Worm (Caenorhabditis elegans) whole organism, L4 larva: ENCODE results near the gene spp-8.

Experiments used
- F49E8.2 ChIP-seq: sonication (generic microtip); optimal IDR thresholded peaks from 2 replicates; lab custom pipeline; 2016; ENCODE audit warnings: missing compliant biosample characterization, mild to moderate bottlenecking, missing genetic modification characterization, borderline replicate concordance
- Y48G9A.11 ChIP-seq: fragments of 200-800 bp; sonication (Bioruptor generic); IDR thresholded peaks from 2 replicates; pipeline ENCODE4 v1.3.6; 2022; ENCODE audit warnings: missing genetic modification reagents, missing genetic modification characterization, missing compliant biosample characterization
- Y5F2A.4 ChIP-seq: fragments of 200-800 bp; sonication (Bioruptor generic); optimal IDR thresholded peaks from 2 replicates; lab custom pipeline; 2018; ENCODE audit warnings: mild to moderate bottlenecking, missing genetic modification characterization, missing compliant biosample characterization
- ZK337.2 ChIP-seq: fragments of 200-800 bp; sonication (Bioruptor generic); IDR thresholded peaks from 2 replicates; pipeline ENCODE4 v1.3.6; 2022; ENCODE audit warnings: missing genetic modification reagents, missing genetic modification characterization, missing compliant biosample characterization
- ZK546.5 ChIP-seq, 2 experiments: sonication (generic microtip); optimal IDR thresholded peaks; 2 replicates each; lab custom pipeline; 2017; ENCODE audit warnings: missing biosample characterization in 2 of 2, missing genetic modification characterization in 2 of 2
- aha-1 ChIP-seq: fragments of 150-350 bp; peaks from one replicate; lab custom pipeline; 2014; ENCODE audit warnings: missing biosample characterization, missing genetic modification characterization
- ceh-20 ChIP-seq: fragments of 200-800 bp; sonication (Bioruptor generic); IDR thresholded peaks from 2 replicates; pipeline ENCODE4 v1.3.6; 2022; ENCODE audit warnings: missing genetic modification reagents, missing genetic modification characterization, missing compliant biosample characterization
- ceh-32 ChIP-seq: sonication (generic microtip); optimal IDR thresholded peaks from 2 replicates; lab custom pipeline; 2016; ENCODE audit warnings: mild to moderate bottlenecking, missing genetic modification characterization, missing compliant biosample characterization; ENCODE audit not compliant: poor library complexity
- ceh-62 ChIP-seq: sonication (generic microtip); optimal IDR thresholded peaks from 2 replicates; lab custom pipeline; 2017; ENCODE audit warnings: missing biosample characterization, missing genetic modification characterization
- daf-19 ChIP-seq: fragments of 200-800 bp; sonication (Bioruptor generic); conservative IDR thresholded peaks from 2 replicates; pipeline ENCODE4 v1.3.6; 2022; ENCODE audit warnings: missing genetic modification characterization, missing compliant biosample characterization
- dmd-6 ChIP-seq: fragments of 200-800 bp; sonication (Bioruptor generic); IDR thresholded peaks from 2 replicates; pipeline ENCODE4 v1.3.6; 2022; ENCODE audit warnings: missing genetic modification reagents, missing genetic modification characterization, missing compliant biosample characterization
- dpl-1 ChIP-seq: fragments of 150-350 bp; optimal IDR thresholded peaks from 2 replicates; lab custom pipeline; 2014; ENCODE audit warnings: missing biosample characterization, missing genetic modification reagents, missing genetic modification characterization
- egl-27 ChIP-seq: sonication (generic microtip); optimal IDR thresholded peaks from 3 replicates; lab custom pipeline; 2017; ENCODE audit warnings: missing biosample characterization, missing genetic modification reagents, missing genetic modification characterization
- fos-1 ChIP-seq: fragments of 150-350 bp; optimal IDR thresholded peaks from 2 replicates; lab custom pipeline; 2014; ENCODE audit warnings: missing biosample characterization, missing genetic modification characterization
- hlh-11 ChIP-seq: fragments of 200-800 bp; sonication (Bioruptor generic); optimal IDR thresholded peaks from 2 replicates; lab custom pipeline; 2018; ENCODE audit warnings: mild to moderate bottlenecking, missing genetic modification characterization, missing compliant biosample characterization
- hlh-30 ChIP-seq: sonication (generic microtip); optimal IDR thresholded peaks from 2 replicates; lab custom pipeline; 2017; ENCODE audit warnings: antibody characterized with exemption, mild to moderate bottlenecking, missing genetic modification characterization, missing compliant biosample characterization; ENCODE audit not compliant: insufficient read depth
- lin-1 ChIP-seq: fragments of 200-800 bp; sonication (Bioruptor generic); IDR thresholded peaks from 2 replicates; pipeline ENCODE4 v1.3.6; 2022; ENCODE audit warnings: missing genetic modification reagents, missing genetic modification characterization, missing compliant biosample characterization
- lin-15B ChIP-seq: fragments of 150-350 bp; sonication (generic microtip); optimal IDR thresholded peaks from 3 replicates; lab custom pipeline; 2014; ENCODE audit warnings: missing biosample characterization, missing genetic modification characterization
- lin-39 ChIP-seq: fragments of 150-350 bp; optimal IDR thresholded peaks from 2 replicates; lab custom pipeline; 2014; ENCODE audit warnings: missing biosample characterization, missing genetic modification reagents, missing genetic modification characterization
- mdl-1 ChIP-seq, 2 experiments: fragments of 150-350 bp in 1 of 2; sonication (generic microtip) in 1 of 2; optimal IDR thresholded peaks; 2 replicates each; lab custom pipeline; 2014 to 2017; ENCODE audit warnings: missing biosample characterization in 2 of 2, missing genetic modification characterization in 2 of 2
- mxl-2 ChIP-seq: fragments of 200-800 bp; sonication (Bioruptor generic); conservative IDR thresholded peaks from 2 replicates; pipeline ENCODE4 v1.3.6; 2022; ENCODE audit warnings: missing genetic modification reagents, missing genetic modification characterization, missing compliant biosample characterization
- mxl-3 ChIP-seq: fragments of 200-800 bp; sonication (Bioruptor generic); optimal IDR thresholded peaks from 2 replicates; lab custom pipeline; 2018; ENCODE audit warnings: mild to moderate bottlenecking, missing genetic modification characterization, missing compliant biosample characterization
- nhr-10 ChIP-seq: fragments of 150-350 bp; optimal IDR thresholded peaks from 2 replicates; lab custom pipeline; 2014; ENCODE audit warnings: missing biosample characterization, missing genetic modification characterization
- nhr-28 ChIP-seq: fragments of 150-350 bp; optimal IDR thresholded peaks from 2 replicates; lab custom pipeline; 2014; ENCODE audit warnings: missing biosample characterization, missing genetic modification characterization
- nhr-41 ChIP-seq: fragments of 200-800 bp; sonication (Bioruptor generic); IDR thresholded peaks from 2 replicates; pipeline ENCODE4 v1.3.6; 2022; ENCODE audit warnings: missing genetic modification reagents, missing genetic modification characterization, missing compliant biosample characterization
- nhr-42 ChIP-seq: fragments of 200-800 bp; sonication (Bioruptor generic); IDR thresholded peaks from 2 replicates; pipeline ENCODE4 v1.3.6; 2022; ENCODE audit warnings: missing genetic modification characterization, missing compliant biosample characterization
- nhr-77 ChIP-seq: fragments of 150-350 bp; optimal IDR thresholded peaks from 2 replicates; lab custom pipeline; 2014; ENCODE audit warnings: missing biosample characterization, missing genetic modification characterization
- php-3 ChIP-seq: fragments of 200-800 bp; sonication (Bioruptor generic); IDR thresholded peaks from 2 replicates; pipeline ENCODE4 v1.3.6; 2022; ENCODE audit warnings: missing genetic modification reagents, missing genetic modification characterization, missing compliant biosample characterization
- snpc-1.2 ChIP-seq: fragments of 200-800 bp; sonication (Bioruptor generic); IDR thresholded peaks from 2 replicates; pipeline ENCODE4 v1.3.6; 2022; ENCODE audit warnings: missing genetic modification reagents, missing genetic modification characterization, missing compliant biosample characterization
- tag-97 ChIP-seq: fragments of 200-800 bp; sonication (Bioruptor generic); IDR thresholded peaks from 2 replicates; pipeline ENCODE4 v1.3.6; 2022; ENCODE audit warnings: missing genetic modification characterization, missing compliant biosample characterization
- tra-1 ChIP-seq: fragments of 200-800 bp; sonication (Bioruptor generic); IDR thresholded peaks from 2 replicates; pipeline ENCODE4 v1.3.6; 2022; ENCODE audit warnings: missing genetic modification reagents, missing genetic modification characterization, missing compliant biosample characterization
- unc-62 ChIP-seq, 3 experiments: fragments of 150-350 bp in 1 of 3; sonication (generic microtip); optimal IDR thresholded peaks in 2 of 3; peaks in 1 of 3; 1 replicate in 1 of 3; 2 replicates in 2 of 3; lab custom pipeline; 2014 to 2017; ENCODE audit warnings: missing biosample characterization in 3 of 3, missing genetic modification characterization in 3 of 3, missing genetic modification reagents in 3 of 3, missing genotype in 1 of 3
- ztf-7 ChIP-seq: fragments of 150-350 bp; optimal IDR thresholded peaks from 2 replicates; lab custom pipeline; 2014; ENCODE audit warnings: missing biosample characterization, missing genetic modification characterization

The spp-8 gene

DNA sequence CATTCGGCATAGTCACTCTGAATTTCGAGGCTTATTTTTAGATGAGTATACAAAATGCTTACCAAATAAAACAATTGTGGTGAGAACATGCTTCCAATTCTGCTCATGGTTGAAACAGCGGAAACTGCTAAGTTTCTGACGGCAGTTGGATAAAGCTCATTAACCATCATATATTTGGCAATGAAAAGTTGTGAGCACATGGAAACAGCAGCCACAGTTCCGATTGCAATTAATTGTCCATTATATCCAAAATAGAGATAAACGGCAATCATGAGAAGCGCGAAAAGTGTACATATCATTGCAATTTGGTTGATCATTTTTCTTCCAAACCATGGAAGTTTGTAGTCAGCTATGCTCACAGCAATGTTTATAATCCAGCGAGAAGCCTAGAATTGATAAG, 20.3 kb upstream of the spp-8 start:
- TF ChIP-seq unc-62 (GFP tag; optimal IDR thresholded peaks at IDR 0.05 in 1 of 2; lab: Kevin White, UChicago) (peak in 1 of 2 experiments; percentile 96), unc-62 (tag; optimal IDR thresholded peaks at IDR 0.05; lab: Kevin White, UChicago) (no peak), ceh-32 (no peak), tra-1 (GFP tag; lab: Robert Waterston, UW) (no peak), F49E8.2 (tag; lab: Kevin White, UChicago) (no peak), Y48G9A.11 (GFP tag; lab: Robert Waterston, UW) (no peak)
- TF ChIP-seq, all 104 proteins: peak for 1

DNA sequence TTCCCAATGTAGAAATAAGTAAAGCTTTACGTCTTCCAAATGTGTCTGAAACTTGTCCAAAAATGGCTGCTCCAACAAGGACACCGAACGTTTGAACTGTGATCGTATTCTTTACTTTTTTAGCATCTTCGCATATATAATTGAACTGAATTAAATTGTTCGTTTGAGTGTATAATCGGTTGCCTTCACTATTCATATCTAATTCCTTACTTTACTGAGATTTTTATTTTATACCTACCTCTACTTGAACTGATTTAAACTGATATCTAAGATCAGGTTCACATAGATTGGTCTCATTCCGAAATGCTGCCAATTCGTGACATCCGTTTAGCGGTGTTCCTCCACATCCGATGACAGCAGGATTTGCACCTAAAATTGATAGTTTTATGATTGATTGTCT, 19.1 kb upstream of the spp-8 start:
- TF ChIP-seq snpc-1.2 (GFP tag; lab: Robert Waterston, UW) (no peak), unc-62 (GFP tag; optimal IDR thresholded peaks at IDR 0.05 in 1 of 2; lab: Kevin White, UChicago) (peak in 1 of 2 experiments; percentile 54), unc-62 (tag; optimal IDR thresholded peaks at IDR 0.05; lab: Kevin White, UChicago) (no peak)

ce11 chrIV:8463069-8463468, 18.4 kb upstream of the spp-8 start:
- TF ChIP-seq ceh-20 (GFP tag; lab: Robert Waterston, UW) (peak; percentile 60; the same call in 1 of the 2 replicates), hlh-11 (tag; lab: Kevin White, UChicago) (peak; percentile 24), ceh-62 (tag; lab: Kevin White, UChicago) (no peak), nhr-28 (peak; percentile 68), mdl-1 (tag; optimal IDR thresholded peaks at IDR 0.05; lab: Kevin White, UChicago) (peak in 1 of 2 experiments; percentile 84), hlh-30 (tag; lab: Kevin White, UChicago) (peak; percentile 58), aha-1 (tag; lab: Kevin White, UChicago) (peak; percentile 39), egl-27 (no peak), nhr-42 (GFP tag; lab: Robert Waterston, UW) (no peak), unc-62 (GFP tag; optimal IDR thresholded peaks at IDR 0.05 in 1 of 2; lab: Kevin White, UChicago) (peak in 1 of 2 experiments; percentile 100), unc-62 (tag; optimal IDR thresholded peaks at IDR 0.05; lab: Kevin White, UChicago) (no peak), dmd-6 (0 out of 2 replicates have a peak, but pooled peaks have one; percentile 9)
- TF ChIP-seq, all 104 proteins: peak for 8

ce11 chrIV:8463716-8464115, 17.7 kb upstream of the spp-8 start, which contains the start of gene str-176:
Gene str-176 (minus strand): TSS chrIV:8463816.
- TF ChIP-seq lin-1 (no peak), lin-15B (tag; lab: Kevin White, UChicago) (no peak), daf-19 (GFP tag; lab: Robert Waterston, UW) (no peak), ztf-7 (tag; lab: Kevin White, UChicago) (no peak), dpl-1 (GFP tag; lab: Kevin White, UChicago) (no peak), ZK337.2 (no peak), ZK546.5 (tag; optimal IDR thresholded peaks at IDR 0.05; lab: Kevin White, UChicago) (no peak), hlh-11 (tag; lab: Kevin White, UChicago) (no peak), Y5F2A.4 (no peak), fos-1 (no peak), nhr-10 (tag; lab: Kevin White, UChicago) (no peak), php-3 (GFP tag; lab: Robert Waterston, UW) (no peak)

DNA sequence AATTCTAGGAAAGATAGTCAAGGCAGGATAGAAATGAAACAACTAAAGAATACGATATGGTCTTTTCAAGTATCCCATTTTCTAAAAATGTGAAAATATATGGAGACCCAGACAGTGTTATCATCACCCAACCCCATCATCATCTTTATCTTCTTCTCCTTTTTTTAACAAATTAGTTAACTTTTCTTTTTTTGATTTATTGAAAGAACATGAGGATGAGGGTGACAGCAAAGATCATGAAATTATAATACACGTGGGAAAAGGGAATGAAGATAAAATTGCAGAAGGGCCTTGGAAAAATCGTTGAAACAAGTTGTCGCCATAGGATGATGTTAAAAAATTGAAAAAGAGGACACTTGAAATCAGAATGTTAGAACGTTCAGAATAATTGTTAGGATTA, 17.3 kb upstream of the spp-8 start:
- TF ChIP-seq hlh-30 (tag; lab: Kevin White, UChicago) (peak; percentile 22), dmd-6 (peak; percentile 19; the same call in 1 of the 2 replicates), ztf-7 (tag; lab: Kevin White, UChicago) (no peak), mxl-3 (GFP tag; lab: Kevin White, UChicago) (no peak), nhr-77 (tag; lab: Kevin White, UChicago) (no peak), ZK546.5 (tag; optimal IDR thresholded peaks at IDR 0.05; lab: Kevin White, UChicago) (no peak), nhr-41 (GFP tag; lab: Robert Waterston, UW) (no peak), tag-97 (GFP tag; lab: Robert Waterston, UW) (no peak), ceh-62 (tag; lab: Kevin White, UChicago) (no peak), ceh-20 (GFP tag; lab: Robert Waterston, UW) (no peak), mxl-2 (GFP tag; lab: Robert Waterston, UW) (no peak), fos-1 (no peak), lin-15B (tag; lab: Kevin White, UChicago) (no peak), lin-39 (no peak), daf-19 (GFP tag; lab: Robert Waterston, UW) (no peak), nhr-28 (peak; percentile 40), mdl-1 (tag; optimal IDR thresholded peaks at IDR 0.05; lab: Kevin White, UChicago) (peak in 1 of 2 experiments; percentile 63)
